Worm (Caenorhabditis elegans): ENCODE measurements around the gene T27C5.10.
"Not testable (repeated sequence)": the region's sequence is repeated elsewhere in the genome, so short reads cannot be mapped to it uniquely, and the experiment has no call there.

The T27C5.10 gene

ce11 chrV:17458069-17458468 lies 28.1 kb upstream of the T27C5.10 start, which contains the start of gene str-200:
TSS of gene str-200 (minus strand) at chrV:17458169.
- TF ChIP-seq zip-2 (tag; optimal IDR thresholded peaks at IDR 0.05) = no peak
- TF ChIP-seq spr-1 (tag; optimal IDR thresholded peaks at IDR 0.05) = no peak
- TF ChIP-seq nhr-111 (GFP tag; optimal IDR thresholded peaks at IDR 0.05) = no peak
- no peak for TF ChIP-seq lin-13 (GFP tag; optimal IDR thresholded peaks at IDR 0.05)
- no peak for TF ChIP-seq vab-7 (GFP tag; IDR thresholded peaks at IDR 0.05)
- TF ChIP-seq egl-27 (tag; optimal IDR thresholded peaks at IDR 0.05) = no peak
- TF ChIP-seq madf-5 (GFP tag; IDR thresholded peaks at IDR 0.05) = no peak
- no peak for TF ChIP-seq snpc-4 (tag; optimal IDR thresholded peaks at IDR 0.05)
- TF ChIP-seq dmd-9 (GFP tag; IDR thresholded peaks at IDR 0.05) = no peak
- TF ChIP-seq mxl-3 (GFP tag; optimal IDR thresholded peaks at IDR 0.05) = no peak
- no peak for TF ChIP-seq F10B5.3 (tag; optimal IDR thresholded peaks at IDR 0.05)
- no peak for TF ChIP-seq nhr-77 (tag; optimal IDR thresholded peaks at IDR 0.05)
- TF ChIP-seq zip-11 (GFP tag; IDR thresholded peaks at IDR 0.05) = no peak
- TF ChIP-seq Y48G9A.11 (GFP tag; IDR thresholded peaks at IDR 0.05) = no peak
- TF ChIP-seq Y75B8A.6 (GFP tag; IDR thresholded peaks at IDR 0.05) = no peak
- TF ChIP-seq dpl-1 (GFP tag; optimal IDR thresholded peaks at IDR 0.05) = no peak

DNA sequence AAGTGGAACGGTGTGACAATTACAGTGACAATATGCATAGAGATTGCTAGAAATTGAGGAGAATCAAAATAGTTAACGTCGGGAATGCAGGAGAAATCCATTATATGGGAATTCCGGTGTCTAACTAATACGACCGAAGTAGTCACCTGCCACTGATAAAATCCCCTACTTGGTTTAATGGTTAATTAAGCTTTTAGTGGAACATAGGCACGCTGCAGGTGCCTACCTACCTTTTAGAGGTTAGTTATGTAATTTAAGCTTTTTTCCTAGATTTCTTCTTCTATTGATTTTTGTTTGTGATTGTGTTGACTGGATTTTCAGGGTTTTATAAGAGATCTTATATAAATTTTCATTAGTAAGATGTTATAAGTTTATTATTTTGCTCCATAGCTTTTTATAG lies 26.2 kb upstream of the T27C5.10 start, which contains the start of gene srh-203:
TSS of gene srh-203 (minus strand) at position 101 of the 400 bp plus-strand sequence.
- peak in 1 of 2 experiments; percentile 17 for TF ChIP-seq unc-62 (GFP tag; optimal IDR thresholded peaks at IDR 0.05 in 1 of 2)
- not testable (repeated sequence) for TF ChIP-seq unc-62 (tag; optimal IDR thresholded peaks at IDR 0.05)

DNA sequence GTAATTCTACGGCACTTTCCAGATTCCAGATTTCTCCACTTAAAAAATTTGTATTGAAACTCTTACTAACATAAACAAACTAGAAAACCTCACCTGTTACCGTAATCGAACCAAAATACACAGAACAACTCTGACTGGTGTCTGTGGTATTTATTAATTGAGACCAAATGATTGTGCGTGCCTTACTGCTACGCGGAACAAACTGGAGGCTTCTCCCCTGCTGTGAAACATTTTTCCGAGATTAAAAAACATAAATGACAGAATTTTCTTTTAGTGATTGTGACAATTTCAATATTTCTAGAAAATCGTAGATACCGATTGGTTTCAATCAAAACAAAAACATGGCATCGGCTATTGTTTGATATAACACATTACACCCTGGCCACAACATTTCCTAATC lies 19.9 kb upstream of the T27C5.10 start:
- TF ChIP-seq aha-1 (tag) = peak; percentile 90
- no peak for TF ChIP-seq ceh-32 (tag; optimal IDR thresholded peaks at IDR 0.05; ENCODE audit: poor library complexity)

- TF ChIP-seq ZK546.5 (tag; optimal IDR thresholded peaks at IDR 0.05) (no peak), aly-2 (tag; optimal IDR thresholded peaks at IDR 0.05) (no peak), daf-12 (tag; optimal IDR thresholded peaks at IDR 0.05) (no peak), dmd-8 (GFP tag; IDR thresholded peaks at IDR 0.05) (no peak), tag-97 (GFP tag; IDR thresholded peaks at IDR 0.05) (no peak), ceh-20 (GFP tag; IDR thresholded peaks at IDR 0.05) (no peak), daf-19 (GFP tag; conservative IDR thresholded peaks at IDR 0.05) (no peak), Y5F2A.4 (GFP tag; optimal IDR thresholded peaks at IDR 0.05) (no peak), mdt-29 (GFP tag; IDR thresholded peaks at IDR 0.05) (no peak), hlh-11 (tag; optimal IDR thresholded peaks at IDR 0.05) (no peak), madf-5 (GFP tag; IDR thresholded peaks at IDR 0.05) (no peak), attf-4 (tag; optimal IDR thresholded peaks at IDR 0.05) (no peak), unc-62 (GFP tag; optimal IDR thresholded peaks at IDR 0.05 in 1 of 2) (no peak), unc-62 (tag; optimal IDR thresholded peaks at IDR 0.05) (no peak), lin-38 (GFP tag; IDR thresholded peaks at IDR 0.05) (no peak)
Measured at ce11 chrV:17439406-17439805, 9.4 kb upstream of the T27C5.10 start, which contains the start of gene srh-154. TSS of gene srh-154 (plus strand) at chrV:17439706.

DNA sequence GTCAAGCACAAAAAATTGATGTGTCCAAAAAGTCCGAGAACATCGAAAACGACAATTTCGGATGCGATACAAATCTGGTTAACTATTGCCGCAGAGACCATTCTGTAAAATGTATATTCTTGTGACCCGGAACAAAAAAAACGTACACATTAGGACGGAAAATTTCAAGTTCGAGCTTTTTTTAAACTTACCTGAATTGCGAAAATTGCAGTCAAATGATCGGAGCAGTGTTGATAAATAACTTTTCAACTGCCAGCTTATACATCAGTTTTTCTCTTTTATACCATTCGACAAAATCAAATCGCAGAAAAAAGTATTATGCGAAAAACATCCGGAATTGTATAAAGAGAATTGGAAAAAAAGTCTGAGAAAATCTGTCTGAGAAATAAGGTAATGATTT lies 8.4 kb upstream of the T27C5.10 start, which contains the start of gene srsx-2:
TSS of gene srsx-2 (minus strand) at position 101 of the 400 bp plus-strand sequence.
- TF ChIP-seq R02D3.7 (tag; optimal IDR thresholded peaks at IDR 0.05) = no peak
- TF ChIP-seq lin-39 (tag; optimal IDR thresholded peaks at IDR 0.05) = no peak
- no peak for TF ChIP-seq nhr-41 (GFP tag; IDR thresholded peaks at IDR 0.05)
- TF ChIP-seq mdl-1 (tag; optimal IDR thresholded peaks at IDR 0.05) = no peak
- no peak for TF ChIP-seq zfp-3 (GFP tag; conservative IDR thresholded peaks at IDR 0.05)
- no peak for TF ChIP-seq egl-43 (GFP tag; IDR thresholded peaks at IDR 0.05)
- TF ChIP-seq T20F7.1 (GFP tag; optimal IDR thresholded peaks at IDR 0.05) = no peak
- TF ChIP-seq ceh-20 (GFP tag; IDR thresholded peaks at IDR 0.05) = no peak
- TF ChIP-seq dmd-9 (GFP tag; IDR thresholded peaks at IDR 0.05) = no peak
- TF ChIP-seq pqm-1 (tag; optimal IDR thresholded peaks at IDR 0.05) = no peak
- no peak for TF ChIP-seq sdz-12 (GFP tag; optimal IDR thresholded peaks at IDR 0.05)
- no peak for TF ChIP-seq daf-12 (tag; optimal IDR thresholded peaks at IDR 0.05)
- no peak for TF ChIP-seq daf-16 (GFP tag; optimal IDR thresholded peaks at IDR 0.05)
- TF ChIP-seq daf-16 (tag; optimal IDR thresholded peaks at IDR 0.05) = no peak
- TF ChIP-seq zip-11 (GFP tag; IDR thresholded peaks at IDR 0.05) = no peak
- TF ChIP-seq nhr-77 (tag; optimal IDR thresholded peaks at IDR 0.05) = no peak

Data from whole organism, L4 larva.